Worm (Caenorhabditis elegans): ENCODE measurements around the gene srx-122.

srx-122 gene

ce11 chrV:3297764-3298163 is at the start of gene srx-122:
TSS of gene srx-122 (minus strand) at chrV:3297864.
- no peak for TF ChIP-seq odd-2 (tag; optimal IDR thresholded peaks at IDR 0.05)
- TF ChIP-seq ceh-34 (tag; optimal IDR thresholded peaks at IDR 0.05), result no peak
- TF ChIP-seq dve-1 (tag; optimal IDR thresholded peaks at IDR 0.05), result no peak
- TF ChIP-seq che-1 (tag; optimal IDR thresholded peaks at IDR 0.05), result no peak
- no peak for TF ChIP-seq ceh-19 (GFP tag; optimal IDR thresholded peaks at IDR 0.05)
- TF ChIP-seq pha-4 (tag; optimal IDR thresholded peaks at IDR 0.05), result no peak
- no peak for TF ChIP-seq T23F11.4 (GFP tag; optimal IDR thresholded peaks at IDR 0.05)
- no peak for TF ChIP-seq pag-3 (tag; optimal IDR thresholded peaks at IDR 0.05; ENCODE audit: borderline replicate concordance)
- TF ChIP-seq nhr-11 (tag; optimal IDR thresholded peaks at IDR 0.05), result no peak
- no peak for TF ChIP-seq mec-3 (tag; optimal IDR thresholded peaks at IDR 0.05; ENCODE audit: borderline replicate concordance)
- TF ChIP-seq syd-9 (tag; optimal IDR thresholded peaks at IDR 0.05), result no peak
- no peak for TF ChIP-seq ceh-14 (tag; optimal IDR thresholded peaks at IDR 0.05)
- no peak for TF ChIP-seq pax-1 (tag; optimal IDR thresholded peaks at IDR 0.05)
- no peak for TF ChIP-seq C08G9.2 (tag; optimal IDR thresholded peaks at IDR 0.05)
- no peak for TF ChIP-seq ref-2 (tag; optimal IDR thresholded peaks at IDR 0.05)
- no peak for TF ChIP-seq ceh-22 (tag; optimal IDR thresholded peaks at IDR 0.05)
- no peak for TF ChIP-seq npax-4 (tag; optimal IDR thresholded peaks at IDR 0.05)
- no peak for TF ChIP-seq ceh-9 (tag; optimal IDR thresholded peaks at IDR 0.05)
- no peak for TF ChIP-seq ama-1 (optimal IDR thresholded peaks at IDR 0.05)

DNA sequence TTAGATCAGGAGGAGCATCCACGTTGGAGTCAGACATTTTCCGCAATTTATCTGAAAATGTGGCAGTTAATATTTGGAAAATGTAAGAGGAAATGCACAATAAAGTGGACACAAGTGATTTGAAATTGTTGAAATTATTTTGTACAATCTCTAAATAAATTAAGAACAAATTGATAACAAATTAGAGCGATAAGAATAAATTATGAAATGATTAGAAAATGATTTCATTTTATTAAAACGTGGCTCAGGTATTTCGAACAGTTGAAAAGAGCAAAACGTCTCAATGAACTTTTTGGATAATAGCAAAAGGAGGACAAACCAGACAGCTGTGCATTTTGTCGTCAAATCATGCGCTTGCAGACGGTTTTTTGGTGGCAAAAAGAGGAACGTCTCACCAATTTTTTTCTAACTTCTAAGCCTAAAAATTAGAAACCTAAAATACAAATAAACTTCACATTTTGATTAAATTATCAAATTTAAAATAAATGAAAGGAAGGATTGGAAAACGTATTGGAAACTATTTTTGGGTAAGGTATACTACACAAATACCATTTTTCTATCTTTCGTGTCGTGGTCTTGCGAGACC is 48.9 kb upstream of the srx-122 start, which contains the start of gene fbxa-65:
Gene fbxa-65, minus strand, starts transcription at position 51 of the 586 bp plus-strand sequence.
- TF ChIP-seq ceh-45 (GFP tag; IDR thresholded peaks at IDR 0.05), result no peak
- no peak for TF ChIP-seq fkh-10 (GFP tag; optimal IDR thresholded peaks at IDR 0.05)
- no peak for TF ChIP-seq hlh-15 (tag; optimal IDR thresholded peaks at IDR 0.05)
- TF ChIP-seq ahr-1 (tag; optimal IDR thresholded peaks at IDR 0.05), result no peak
- no peak for TF ChIP-seq pha-2 (tag; optimal IDR thresholded peaks at IDR 0.05)
- no peak for TF ChIP-seq tbx-7 (tag; optimal IDR thresholded peaks at IDR 0.05)
- no peak for TF ChIP-seq ceh-48 (tag; optimal IDR thresholded peaks at IDR 0.05)
- TF ChIP-seq C08G9.2 (tag; optimal IDR thresholded peaks at IDR 0.05), result no peak
- no peak for TF ChIP-seq unc-3 (GFP tag; conservative IDR thresholded peaks at IDR 0.05)
- no peak for TF ChIP-seq unc-3 (tag; optimal IDR thresholded peaks at IDR 0.05)
- no peak for TF ChIP-seq gmeb-2 (tag; optimal IDR thresholded peaks at IDR 0.05)
- no peak for TF ChIP-seq odd-2 (tag; optimal IDR thresholded peaks at IDR 0.05)
- TF ChIP-seq pqm-1 (tag; optimal IDR thresholded peaks at IDR 0.05), result no peak
- no peak for TF ChIP-seq fax-1 (tag; optimal IDR thresholded peaks at IDR 0.05)
- no peak for TF ChIP-seq K02D7.2 (tag; optimal IDR thresholded peaks at IDR 0.05)
- no peak for TF ChIP-seq pha-4 (tag; optimal IDR thresholded peaks at IDR 0.05)
- no peak for TF ChIP-seq Y22D7AL.16 (tag; optimal IDR thresholded peaks at IDR 0.05)
- no peak for TF ChIP-seq tbx-2 (tag; optimal IDR thresholded peaks at IDR 0.05)
- no peak for TF ChIP-seq K09A11.1 (tag; optimal IDR thresholded peaks at IDR 0.05; ENCODE audit: insufficient read depth)
- TF ChIP-seq pat-9 (tag; optimal IDR thresholded peaks at IDR 0.05), result no peak
- TF ChIP-seq sox-4 (tag; optimal IDR thresholded peaks at IDR 0.05), result no peak

- TF ChIP-seq pqm-1 (tag; optimal IDR thresholded peaks at IDR 0.05) (no peak), pag-3 (tag; optimal IDR thresholded peaks at IDR 0.05; ENCODE audit: borderline replicate concordance) (no peak), ref-2 (tag; optimal IDR thresholded peaks at IDR 0.05) (no peak), elt-2 (tag; optimal IDR thresholded peaks at IDR 0.05) (no peak), che-1 (tag; optimal IDR thresholded peaks at IDR 0.05) (no peak), odd-2 (tag; optimal IDR thresholded peaks at IDR 0.05) (no peak), ceh-30 (tag; optimal IDR thresholded peaks at IDR 0.05) (no peak), ceh-19 (GFP tag; optimal IDR thresholded peaks at IDR 0.05) (no peak), Y22D7AL.16 (tag; optimal IDR thresholded peaks at IDR 0.05) (no peak), ceh-9 (tag; optimal IDR thresholded peaks at IDR 0.05) (no peak), ceh-31 (tag; optimal IDR thresholded peaks at IDR 0.05) (no peak), pat-9 (tag; optimal IDR thresholded peaks at IDR 0.05) (no peak), F13H6.1 (tag; optimal IDR thresholded peaks at IDR 0.05) (no peak), tbx-7 (tag; optimal IDR thresholded peaks at IDR 0.05) (no peak), fkh-10 (GFP tag; optimal IDR thresholded peaks at IDR 0.05) (no peak), ceh-45 (GFP tag; IDR thresholded peaks at IDR 0.05) (no peak)
These were observed 46.3 kb upstream of the srx-122 start for ce11 chrV:3344001-3344400.
